Worm (Caenorhabditis elegans): ENCODE data around the gene Y27F2A.8.

ce11 chrII:3225780-3226179 is 42.2 kb downstream of the Y27F2A.8 start, which contains the start of gene ZC239.17:
- TF ChIP-seq ama-1 (optimal IDR thresholded peaks at IDR 0.05) (no peak), tbx-37 (GFP tag; conservative IDR thresholded peaks at IDR 0.05) (no peak), ets-7 (tag; optimal IDR thresholded peaks at IDR 0.05) (no peak)

All from whole organism, early embryonic.